Worm (Caenorhabditis elegans): ENCODE measurements around the gene mtcu-2.

ce11 chrII:10045670-10046069, 12.7 kb upstream of the mtcu-2 start:
- no peak for TF ChIP-seq daf-12 (tag; optimal IDR thresholded peaks at IDR 0.05)
- TF ChIP-seq nfya-1 (tag; optimal IDR thresholded peaks at IDR 0.05; ENCODE audit: insufficient read depth): no peak
- no peak for TF ChIP-seq tbx-2 (tag; optimal IDR thresholded peaks at IDR 0.05)
- no peak for TF ChIP-seq jun-1 (tag; optimal IDR thresholded peaks at IDR 0.05)
- no peak for TF ChIP-seq nhr-12 (tag; optimal IDR thresholded peaks at IDR 0.05)
- no peak for TF ChIP-seq aly-2 (tag; optimal IDR thresholded peaks at IDR 0.05)
- TF ChIP-seq R02D3.7 (tag; optimal IDR thresholded peaks at IDR 0.05): no peak
- no peak for TF ChIP-seq unc-62 (GFP tag; optimal IDR thresholded peaks at IDR 0.05)
- no peak for TF ChIP-seq lin-15B (tag; optimal IDR thresholded peaks at IDR 0.05)
- TF ChIP-seq nhr-67 (tag; optimal IDR thresholded peaks at IDR 0.05): no peak
- TF ChIP-seq lin-39 (tag; optimal IDR thresholded peaks at IDR 0.05): no peak
- TF ChIP-seq mml-1 (tag; optimal IDR thresholded peaks at IDR 0.05): no peak
- no peak for TF ChIP-seq nhr-77 (tag; optimal IDR thresholded peaks at IDR 0.05)
